Worm (Caenorhabditis elegans) whole organism, L2 larva: ENCODE measurements around the gene hic-1.

ENCODE experiments used
- C34F6.9 ChIP-seq: fragments of 150-350 bp; optimal IDR thresholded peaks from 2 replicates; lab custom pipeline; 2014; ENCODE audit warnings: missing biosample characterization, missing genetic modification characterization
- F13H6.1 ChIP-seq: sonication (generic microtip); optimal IDR thresholded peaks from 2 replicates; lab custom pipeline; 2016; ENCODE audit warnings: missing genetic modification characterization, missing compliant biosample characterization
- R02D3.7 ChIP-seq: fragments of 150-350 bp; optimal IDR thresholded peaks from 2 replicates; lab custom pipeline; 2014; ENCODE audit warnings: missing biosample characterization, missing genetic modification characterization
- Y55F3AM.14 ChIP-seq: fragments of 200-800 bp; sonication (Bioruptor generic); optimal IDR thresholded peaks from 2 replicates; lab custom pipeline; 2018; ENCODE audit warnings: mild to moderate bottlenecking, missing genetic modification characterization, missing compliant biosample characterization
- ZK546.5 ChIP-seq: sonication (generic microtip); optimal IDR thresholded peaks from 2 replicates; lab custom pipeline; 2017; ENCODE audit warnings: missing biosample characterization, missing genetic modification characterization
- aly-2 ChIP-seq: fragments of 150-350 bp; optimal IDR thresholded peaks from 2 replicates; lab custom pipeline; 2014; ENCODE audit warnings: missing biosample characterization, missing genetic modification characterization
- blmp-1 ChIP-seq: sonication (generic microtip); optimal IDR thresholded peaks from 2 replicates; lab custom pipeline; 2017; ENCODE audit warnings: missing genetic modification characterization, mild to moderate bottlenecking, missing compliant biosample characterization, antibody characterized with exemption, moderate library complexity; ENCODE audit not compliant: insufficient read depth
- ceh-16 ChIP-seq: fragments of 150-350 bp; optimal IDR thresholded peaks from 2 replicates; lab custom pipeline; 2014; ENCODE audit warnings: missing biosample characterization, missing genetic modification characterization
- ceh-82 ChIP-seq: fragments of 150-350 bp; optimal IDR thresholded peaks from 2 replicates; lab custom pipeline; 2014; ENCODE audit warnings: missing biosample characterization, missing genetic modification characterization
- crh-2 ChIP-seq: sonication (generic microtip); optimal IDR thresholded peaks from 2 replicates; lab custom pipeline; 2017; ENCODE audit warnings: missing biosample characterization, missing genetic modification characterization
- dmd-4 ChIP-seq: sonication (generic microtip); optimal IDR thresholded peaks from 2 replicates; lab custom pipeline; 2017; ENCODE audit warnings: missing biosample characterization, missing genetic modification characterization
- egl-27 ChIP-seq: sonication (generic microtip); optimal IDR thresholded peaks from 3 replicates; lab custom pipeline; 2017; ENCODE audit warnings: missing biosample characterization, missing genetic modification reagents, missing genetic modification characterization
- elt-3 ChIP-seq: sonication (generic microtip); optimal IDR thresholded peaks from 2 replicates; lab custom pipeline; 2017; ENCODE audit warnings: missing biosample characterization, missing genetic modification characterization
- gmeb-1 ChIP-seq: fragments of 150-350 bp; optimal IDR thresholded peaks from 2 replicates; lab custom pipeline; 2014; ENCODE audit warnings: missing biosample characterization, missing genetic modification characterization
- lin-11 ChIP-seq: fragments of 150-350 bp; sonication (generic microtip); optimal IDR thresholded peaks from 2 replicates; lab custom pipeline; 2014; ENCODE audit warnings: missing biosample characterization, missing genetic modification characterization, inconsistent platforms, mixed read lengths
- lin-13 ChIP-seq: fragments of 150-350 bp; optimal IDR thresholded peaks from 2 replicates; lab custom pipeline; 2014; ENCODE audit warnings: missing biosample characterization, missing genetic modification reagents, missing genetic modification characterization
- lin-39 ChIP-seq: fragments of 150-350 bp; optimal IDR thresholded peaks from 2 replicates; lab custom pipeline; 2014; ENCODE audit warnings: missing biosample characterization, missing genetic modification reagents, missing genetic modification characterization
- lsy-2 ChIP-seq, 2 experiments: fragments of 150-350 bp in 1 of 2; sonication (generic microtip) in 1 of 2; optimal IDR thresholded peaks; 2 replicates each; lab custom pipeline; 2014 to 2017; ENCODE audit warnings: missing biosample characterization in 2 of 2, missing genetic modification characterization in 2 of 2
- mbf-1 ChIP-seq: sonication (generic microtip); optimal IDR thresholded peaks from 2 replicates; lab custom pipeline; 2017; ENCODE audit warnings: missing biosample characterization, missing genetic modification characterization
- mdl-1 ChIP-seq, 2 experiments: fragments of 150-350 bp in 1 of 2; sonication (generic microtip) in 1 of 2; optimal IDR thresholded peaks; 2 replicates each; lab custom pipeline; 2017; ENCODE audit warnings: missing biosample characterization in 2 of 2, missing genetic modification characterization in 2 of 2
- nhr-10 ChIP-seq: sonication (generic microtip); optimal IDR thresholded peaks from 2 replicates; lab custom pipeline; 2017; ENCODE audit warnings: missing biosample characterization, missing genetic modification characterization
- nhr-11 ChIP-seq: fragments of 150-350 bp; optimal IDR thresholded peaks from 2 replicates; lab custom pipeline; 2014; ENCODE audit warnings: missing biosample characterization, missing genetic modification characterization
- nhr-129 ChIP-seq: fragments of 150-350 bp; optimal IDR thresholded peaks from 2 replicates; lab custom pipeline; 2014; ENCODE audit warnings: missing biosample characterization, missing genetic modification characterization
- nhr-23 ChIP-seq: fragments of 150-350 bp; optimal IDR thresholded peaks from 2 replicates; lab custom pipeline; 2014; ENCODE audit warnings: missing biosample characterization, missing genetic modification reagents, missing genetic modification characterization
- nhr-6 ChIP-seq: fragments of 150-350 bp; optimal IDR thresholded peaks from 2 replicates; lab custom pipeline; 2014; ENCODE audit warnings: missing biosample characterization, missing genetic modification characterization
- nhr-77 ChIP-seq: fragments of 150-350 bp; optimal IDR thresholded peaks from 2 replicates; lab custom pipeline; 2014; ENCODE audit warnings: missing biosample characterization, missing genetic modification characterization
- peb-1 ChIP-seq: fragments of 150-350 bp; optimal IDR thresholded peaks from 2 replicates; lab custom pipeline; 2014; ENCODE audit warnings: missing biosample characterization, missing genetic modification characterization
- skn-1 ChIP-seq: sonication (generic microtip); optimal IDR thresholded peaks from 2 replicates; lab custom pipeline; 2017; ENCODE audit warnings: missing biosample characterization, missing genetic modification characterization
- sma-3 ChIP-seq: sonication (generic microtip); optimal IDR thresholded peaks from 2 replicates; lab custom pipeline; 2016; ENCODE audit warnings: missing genetic modification reagents, missing genetic modification characterization, missing compliant biosample characterization
- sma-9 ChIP-seq, 2 experiments: fragments of 150-350 bp in 1 of 2; sonication (generic microtip) in 1 of 2; optimal IDR thresholded peaks; 2 replicates each; lab custom pipeline; 2014 to 2016; ENCODE audit warnings: missing genetic modification characterization in 2 of 2, mild to moderate bottlenecking in 1 of 2, missing biosample characterization in 1 of 2, missing compliant biosample characterization in 1 of 2, missing genetic modification reagents in 1 of 2, moderate library complexity in 1 of 2
- snpc-4 ChIP-seq: fragments of 150-350 bp; optimal IDR thresholded peaks from 2 replicates; lab custom pipeline; 2014; ENCODE audit warnings: missing biosample characterization, missing genetic modification characterization
- unc-39 ChIP-seq: fragments of 150-350 bp; optimal IDR thresholded peaks from 2 replicates; lab custom pipeline; 2014; ENCODE audit warnings: missing biosample characterization, missing genetic modification characterization
- unc-55 ChIP-seq: fragments of 150-350 bp; sonication (generic microtip); optimal IDR thresholded peaks from 3 replicates; lab custom pipeline; 2014; ENCODE audit warnings: missing biosample characterization, missing genetic modification reagents, missing genetic modification characterization
- unc-62 ChIP-seq: fragments of 150-350 bp; optimal IDR thresholded peaks from 2 replicates; lab custom pipeline; 2014; ENCODE audit warnings: missing biosample characterization, missing genetic modification reagents, missing genetic modification characterization
- ztf-1 ChIP-seq: fragments of 200-800 bp; sonication (Bioruptor generic); conservative IDR thresholded peaks from 2 replicates; pipeline ENCODE4 v1.3.6; 2022; ENCODE audit warnings: missing genetic modification characterization, missing compliant biosample characterization
- ztf-4 ChIP-seq: fragments of 150-350 bp; optimal IDR thresholded peaks from 2 replicates; lab custom pipeline; 2014; ENCODE audit warnings: missing biosample characterization, missing genetic modification characterization

hic-1 gene

ce11 chrX:6593178-6593786 lies 5.3 kb downstream of the hic-1 start (continued):
- TF ChIP-seq crh-2 (tag; lab: Kevin White, UChicago) (peak; percentile 63), Y55F3AM.14 (GFP tag; lab: Kevin White, UChicago) (no peak), snpc-4 (tag; lab: Kevin White, UChicago) (peak; percentile 40), unc-39 (tag; lab: Kevin White, UChicago) (no peak), nhr-11 (tag; lab: Kevin White, UChicago) (peak; percentile 15)

ce11 chrX:6591674-6592073 lies 7.0 kb downstream of the hic-1 start:
- no peak for TF ChIP-seq Y55F3AM.14 (GFP tag; lab: Kevin White, UChicago)
- TF ChIP-seq F13H6.1, result peak; percentile 63
- TF ChIP-seq lin-13 (GFP tag; lab: Kevin White, UChicago), result no peak
- TF ChIP-seq sma-9 (GFP tag; optimal IDR thresholded peaks at IDR 0.05; lab: Kevin White, UChicago), result peak; percentile 21
- no peak for TF ChIP-seq sma-9 (tag; optimal IDR thresholded peaks at IDR 0.05; lab: Kevin White, UChicago)
- TF ChIP-seq nhr-129 (tag; lab: Kevin White, UChicago), result peak; percentile 67

- TF ChIP-seq lin-39 (tag; lab: Kevin White, UChicago), result no peak
- TF ChIP-seq Y55F3AM.14 (GFP tag; lab: Kevin White, UChicago), result no peak
- TF ChIP-seq nhr-77 (tag; lab: Kevin White, UChicago), result no peak
- no peak for TF ChIP-seq nhr-6 (tag; lab: Kevin White, UChicago)
- no peak for TF ChIP-seq nhr-10
- no peak for TF ChIP-seq egl-27 (tag; lab: Kevin White, UChicago)
- TF ChIP-seq skn-1, result no peak
- TF ChIP-seq ZK546.5, result no peak
- no peak for TF ChIP-seq R02D3.7 (tag; lab: Kevin White, UChicago)
- TF ChIP-seq lin-13 (GFP tag; lab: Kevin White, UChicago), result no peak
- TF ChIP-seq aly-2 (tag; lab: Kevin White, UChicago), result no peak
- TF ChIP-seq sma-3 (GFP tag; lab: Kevin White, UChicago), result no peak
- no peak for TF ChIP-seq elt-3 (tag; lab: Kevin White, UChicago)
- no peak for TF ChIP-seq unc-62 (GFP tag; lab: Kevin White, UChicago)
- no peak for TF ChIP-seq ceh-16 (tag; lab: Kevin White, UChicago)
These were observed 10.1 kb downstream of the hic-1 start, which contains the start of gene fbxl-4 for ce11 chrX:6588495-6588894. fbxl-4 (plus strand) TSS chrX:6588795.

ce11 chrX:6583385-6583784 lies 15.2 kb downstream of the hic-1 start:
- no peak for TF ChIP-seq nhr-129 (tag; lab: Kevin White, UChicago)
- no peak for TF ChIP-seq blmp-1 (tag; lab: Kevin White, UChicago)
- TF ChIP-seq lsy-2 (tag; optimal IDR thresholded peaks at IDR 0.05; lab: Kevin White, UChicago), result no peak
- TF ChIP-seq ZK546.5, result no peak
- TF ChIP-seq lin-11 (tag; lab: Kevin White, UChicago), result no peak
- TF ChIP-seq nhr-77 (tag; lab: Kevin White, UChicago), result no peak
- TF ChIP-seq dmd-4, result no peak
- no peak for TF ChIP-seq ztf-1
- TF ChIP-seq mdl-1 (tag; optimal IDR thresholded peaks at IDR 0.05; lab: Kevin White, UChicago), result no peak

DNA sequence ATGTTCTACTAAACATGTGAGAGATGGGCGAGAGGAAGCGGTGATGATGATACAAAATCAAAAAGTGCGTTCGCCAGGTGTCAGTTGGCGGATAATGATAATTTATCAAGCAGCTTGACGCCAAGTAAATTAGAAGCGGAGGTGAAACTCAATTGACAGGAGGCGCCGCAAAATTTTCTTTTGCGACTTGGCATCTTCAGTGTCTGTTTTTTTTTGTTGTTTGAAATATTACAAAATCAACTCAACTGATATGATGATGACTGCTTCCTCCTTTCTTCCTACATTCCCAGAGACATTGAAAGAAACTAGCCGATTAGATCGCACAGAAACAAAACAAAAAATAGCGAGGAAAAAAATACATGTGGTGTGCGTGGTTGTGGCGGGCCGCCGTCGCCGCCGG lies 22.6 kb downstream of the hic-1 start:
- TF ChIP-seq ztf-4 (tag; lab: Kevin White, UChicago) (no peak), mbf-1 (tag; lab: Kevin White, UChicago) (no peak), blmp-1 (tag; lab: Kevin White, UChicago) (no peak), nhr-6 (tag; lab: Kevin White, UChicago) (no peak), unc-55 (GFP tag; lab: Kevin White, UChicago) (no peak), nhr-11 (tag; lab: Kevin White, UChicago) (no peak), lin-11 (tag; lab: Kevin White, UChicago) (no peak), egl-27 (tag; lab: Kevin White, UChicago) (no peak), peb-1 (tag; lab: Kevin White, UChicago) (no peak), ceh-16 (tag; lab: Kevin White, UChicago) (no peak), nhr-10 (no peak), ceh-82 (tag; lab: Kevin White, UChicago) (no peak), C34F6.9 (tag; lab: Kevin White, UChicago) (no peak), sma-9 (GFP tag; optimal IDR thresholded peaks at IDR 0.05; lab: Kevin White, UChicago) (no peak), sma-9 (tag; optimal IDR thresholded peaks at IDR 0.05; lab: Kevin White, UChicago) (no peak), unc-62 (GFP tag; lab: Kevin White, UChicago) (no peak), lsy-2 (tag; optimal IDR thresholded peaks at IDR 0.05; lab: Kevin White, UChicago) (no peak), nhr-23 (no peak), gmeb-1 (no peak), unc-39 (tag; lab: Kevin White, UChicago) (no peak)
